Worm (Caenorhabditis elegans) whole organism, young adult: Measurements from ENCODE around the gene wdr-83.

ENCODE experiments used
- D2030.7 ChIP-seq: fragments of 200-800 bp; sonication (Bioruptor generic); IDR thresholded peaks from 2 replicates; pipeline ENCODE4 v1.3.6; 2022; ENCODE audit warnings: missing genetic modification reagents, missing genetic modification characterization, missing compliant biosample characterization
- T07F8.4 ChIP-seq: sonication (generic microtip); optimal IDR thresholded peaks from 2 replicates; lab custom pipeline; 2016; ENCODE audit warnings: mild to moderate bottlenecking, missing genetic modification characterization, moderate library complexity, missing compliant biosample characterization
- akir-1 ChIP-seq: fragments of 200-800 bp; sonication (Bioruptor generic); optimal IDR thresholded peaks from 2 replicates; lab custom pipeline; 2018; ENCODE audit warnings: mild to moderate bottlenecking, missing genetic modification characterization, moderate library complexity, missing compliant biosample characterization
- ceh-100 ChIP-seq: fragments of 200-800 bp; sonication (Bioruptor generic); IDR thresholded peaks from 2 replicates; pipeline ENCODE4 v1.3.6; 2022; ENCODE audit warnings: missing genetic modification reagents, missing genetic modification characterization, missing compliant biosample characterization
- dox-1 ChIP-seq: fragments of 200-800 bp; sonication (Bioruptor generic); IDR thresholded peaks from 2 replicates; pipeline ENCODE4 v1.3.6; 2022; ENCODE audit warnings: missing genetic modification reagents, missing genetic modification characterization, missing compliant biosample characterization
- gei-17 ChIP-seq: fragments of 200-800 bp; sonication (Bioruptor generic); optimal IDR thresholded peaks from 2 replicates; lab custom pipeline; 2018; ENCODE audit warnings: mild to moderate bottlenecking, missing genetic modification characterization, missing compliant biosample characterization
- mel-28 ChIP-seq: sonication (generic microtip); optimal IDR thresholded peaks from 2 replicates; lab custom pipeline; 2016; ENCODE audit warnings: borderline replicate concordance, mild to moderate bottlenecking, missing genetic modification characterization, missing compliant biosample characterization
- snpc-1.3 ChIP-seq: sonication (generic microtip); optimal IDR thresholded peaks from 2 replicates; lab custom pipeline; 2017; ENCODE audit warnings: missing genetic modification characterization, mild to moderate bottlenecking, missing compliant biosample characterization, antibody characterized with exemption, moderate library complexity, missing genotype, missing genetic modification reagents; ENCODE audit not compliant: insufficient read depth
- unc-62 ChIP-seq: fragments of 150-350 bp; optimal IDR thresholded peaks from 2 replicates; lab custom pipeline; 2014; ENCODE audit warnings: missing biosample characterization, missing genetic modification reagents, missing genetic modification characterization
- ztf-26 ChIP-seq: sonication (generic microtip); optimal IDR thresholded peaks from 2 replicates; lab custom pipeline; 2017; ENCODE audit warnings: missing genetic modification characterization, missing compliant biosample characterization
- ztf-28 ChIP-seq: fragments of 200-800 bp; sonication (Bioruptor generic); IDR thresholded peaks from 2 replicates; pipeline ENCODE4 v1.3.6; 2022; ENCODE audit warnings: missing genetic modification reagents, missing genetic modification characterization, missing compliant biosample characterization

DNA sequence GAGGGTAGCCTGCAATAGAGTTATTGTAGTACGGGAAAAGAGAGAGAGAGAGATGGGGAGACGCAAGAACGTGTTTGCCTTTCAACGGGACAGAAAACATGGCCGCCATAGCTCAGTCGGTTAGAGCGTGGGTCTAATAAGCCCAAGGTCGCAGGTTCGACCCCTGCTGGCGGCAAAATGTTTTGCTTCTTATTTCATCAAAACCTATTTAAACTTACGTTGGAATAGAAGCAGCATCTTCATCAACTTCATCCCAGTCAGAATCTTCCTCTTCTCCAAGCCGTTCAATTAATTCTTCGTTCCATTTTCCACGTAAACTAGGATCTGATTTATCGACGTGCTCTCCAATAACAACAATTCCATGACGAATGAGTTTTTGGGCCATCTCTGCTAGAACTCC lies 1.2 kb upstream of the wdr-83 start:
- TF ChIP-seq ztf-28 (GFP tag; lab: Robert Waterston, UW) (0 out of 2 replicates have a peak, but pooled peaks have one; percentile 14), unc-62 (GFP tag; lab: Kevin White, UChicago) (no peak), akir-1 (GFP tag; lab: Kevin White, UChicago) (peak; percentile 48), dox-1 (GFP tag; lab: Robert Waterston, UW) (peak; percentile 82), D2030.7 (GFP tag; lab: Robert Waterston, UW) (peak; percentile 47; the same call in 1 of the 2 replicates), mel-28 (no peak), T07F8.4 (tag; lab: Kevin White, UChicago) (peak; percentile 38), ztf-26 (tag; lab: Kevin White, UChicago) (peak; percentile 45), snpc-1.3 (tag; lab: Kevin White, UChicago) (peak; percentile 62), gei-17 (GFP tag; lab: Kevin White, UChicago) (no peak), ceh-100 (GFP tag; lab: Robert Waterston, UW) (peak; percentile 70)
